Worm (Caenorhabditis elegans): ENCODE measurements around the gene abce-1.

DNA sequence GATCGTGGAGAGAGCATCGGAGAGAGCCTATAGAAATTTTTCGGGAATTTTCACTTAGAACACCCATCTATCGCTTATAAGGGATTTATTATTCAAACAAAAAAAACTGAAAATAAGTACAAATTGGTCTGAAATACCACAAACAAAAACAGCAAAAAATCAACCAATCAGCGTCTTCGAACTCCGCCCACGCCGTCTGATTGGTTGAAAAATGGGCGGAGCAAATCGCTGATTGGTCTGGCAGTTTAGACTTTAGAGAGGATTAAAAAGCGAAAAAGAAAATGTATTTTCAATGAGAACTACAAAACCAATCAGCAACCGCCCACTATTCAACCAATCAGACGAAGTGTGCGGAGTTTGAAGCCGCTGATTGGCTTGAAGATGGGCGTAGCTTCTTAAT lies 47.5 kb downstream of the abce-1 start:
- TF ChIP-seq C04F5.9 (tag; optimal IDR thresholded peaks at IDR 0.05) (no peak), ces-1 (GFP tag; optimal IDR thresholded peaks at IDR 0.05) (no peak), lin-13 (GFP tag; optimal IDR thresholded peaks at IDR 0.05) (no peak), unc-98 (GFP tag; IDR thresholded peaks at IDR 0.05) (no peak), nhr-85 (tag) (peak; percentile 47), nhr-237 (tag; optimal IDR thresholded peaks at IDR 0.05) (no peak), mep-1 (tag; optimal IDR thresholded peaks at IDR 0.05) (no peak)

Data from whole organism, L1 larva.